Fruit fly (Drosophila melanogaster): ENCODE data around the gene Helz.

- TF ChIP-seq CG8478 (optimal IDR thresholded peaks at IDR 0.05) (no peak), CTCF (optimal IDR thresholded peaks at IDR 0.05) (no peak)
Observed at dm6 chr3L:14760949-14761348, 28.8 kb upstream of the Helz start, which contains the start of gene Trl.
